Worm (Caenorhabditis elegans): ENCODE measurements around the gene R09D1.14.

R09D1.14 gene

ce11 chrII:9416381-9417276, 42.7 kb downstream of the R09D1.14 start, which contains the start of the genes gss-1 and chch-3 (continued):
- TF ChIP-seq rec-8 (tag; optimal IDR thresholded peaks at IDR 0.05) (no peak), F57A8.1 (GFP tag; optimal IDR thresholded peaks at IDR 0.05) (no peak), attf-5 (GFP tag; optimal IDR thresholded peaks at IDR 0.05) (peak; percentile 32), ekl-4 (GFP tag; IDR thresholded peaks at IDR 0.05) (no peak), mxl-1 (tag; optimal IDR thresholded peaks at IDR 0.05) (no peak), ceh-58 (GFP tag; IDR thresholded peaks at IDR 0.05) (no peak), him-1 (tag; optimal IDR thresholded peaks at IDR 0.05) (no peak), ceh-91 (GFP tag; IDR thresholded peaks at IDR 0.05) (no peak), F39B2.1 (GFP tag; IDR thresholded peaks at IDR 0.05) (no peak), T26A5.8 (tag; optimal IDR thresholded peaks at IDR 0.05) (no peak), B0261.1 (tag; optimal IDR thresholded peaks at IDR 0.05) (no peak), egl-44 (GFP tag; IDR thresholded peaks at IDR 0.05) (no peak), egrh-3 (GFP tag; IDR thresholded peaks at IDR 0.05) (no peak), B0336.3 (GFP tag; IDR thresholded peaks at IDR 0.05) (no peak), ztf-3 (GFP tag; optimal IDR thresholded peaks at IDR 0.05) (no peak), rcor-1 (GFP tag; IDR thresholded peaks at IDR 0.05) (peak; percentile 33; the same call in 1 of the 2 replicates), xnd-1 (tag; optimal IDR thresholded peaks at IDR 0.05) (no peak), tlf-1 (GFP tag; optimal IDR thresholded peaks at IDR 0.05) (no peak), hrde-1 (tag; optimal IDR thresholded peaks at IDR 0.05; ENCODE audit: borderline replicate concordance) (no peak), atf-7 (tag; optimal IDR thresholded peaks at IDR 0.05) (no peak), ztf-26 (tag; optimal IDR thresholded peaks at IDR 0.05) (no peak), C17E4.6 (GFP tag; IDR thresholded peaks at IDR 0.05) (no peak), dpl-1 (GFP tag; optimal IDR thresholded peaks at IDR 0.05) (no peak), nfya-2 (GFP tag; IDR thresholded peaks at IDR 0.05) (no peak), ztf-25 (GFP tag; IDR thresholded peaks at IDR 0.05) (no peak), zim-3 (tag; optimal IDR thresholded peaks at IDR 0.05) (no peak), Y95B8A.8 (GFP tag; IDR thresholded peaks at IDR 0.05) (no peak), lin-35 (GFP tag; optimal IDR thresholded peaks at IDR 0.05) (peak in 1 of 3 experiments; percentile 36), lir-1 (GFP tag; conservative IDR thresholded peaks at IDR 0.05) (no peak), unc-62 (GFP tag; optimal IDR thresholded peaks at IDR 0.05) (no peak), mel-28 (tag; optimal IDR thresholded peaks at IDR 0.05; ENCODE audit: borderline replicate concordance) (no peak), bed-1 (GFP tag; IDR thresholded peaks at IDR 0.05) (no peak), F57C9.4 (tag; optimal IDR thresholded peaks at IDR 0.05) (no peak)

- TF ChIP-seq rcor-1 (GFP tag; IDR thresholded peaks at IDR 0.05) (no peak), nhr-80 (tag; optimal IDR thresholded peaks at IDR 0.05) (peak; percentile 49)
Observed at ce11 chrII:9412086-9412608, 47.2 kb downstream of the R09D1.14 start, which contains the start of gene arrd-3. Gene arrd-3, plus strand, starts transcription at chrII:9412558.

- TF ChIP-seq mcd-1 (GFP tag; IDR thresholded peaks at IDR 0.05) (no peak), F57C9.4 (tag; optimal IDR thresholded peaks at IDR 0.05) (no peak), K11D2.4 (GFP tag; IDR thresholded peaks at IDR 0.05) (no peak), hrde-1 (tag; optimal IDR thresholded peaks at IDR 0.05; ENCODE audit: borderline replicate concordance) (no peak), ceh-27 (GFP tag; optimal IDR thresholded peaks at IDR 0.05) (no peak), rcor-1 (GFP tag; IDR thresholded peaks at IDR 0.05) (no peak), aptf-3 (GFP tag; IDR thresholded peaks at IDR 0.05) (no peak), ama-1 (optimal IDR thresholded peaks at IDR 0.05) (no peak), ama-1 (GFP tag; optimal IDR thresholded peaks at IDR 0.05) (no peak), attf-6 (GFP tag; IDR thresholded peaks at IDR 0.05) (no peak), nhr-179 (tag; optimal IDR thresholded peaks at IDR 0.05) (no peak), ztf-3 (GFP tag; optimal IDR thresholded peaks at IDR 0.05) (no peak), ztf-6 (GFP tag; IDR thresholded peaks at IDR 0.05) (no peak), ztf-26 (tag; optimal IDR thresholded peaks at IDR 0.05) (no peak), F23B12.7 (tag; optimal IDR thresholded peaks at IDR 0.05; ENCODE audit: insufficient read depth) (no peak)
Observed at ce11 chrII:9411497-9411896, 47.9 kb downstream of the R09D1.14 start, which contains the start of gene M176.9. Gene M176.9, minus strand, starts transcription at chrII:9411597.

Measured in whole organism, young adult.